Fruit fly (Drosophila melanogaster): Measurements from ENCODE around the gene CG13066.

Gene CG13066

DNA sequence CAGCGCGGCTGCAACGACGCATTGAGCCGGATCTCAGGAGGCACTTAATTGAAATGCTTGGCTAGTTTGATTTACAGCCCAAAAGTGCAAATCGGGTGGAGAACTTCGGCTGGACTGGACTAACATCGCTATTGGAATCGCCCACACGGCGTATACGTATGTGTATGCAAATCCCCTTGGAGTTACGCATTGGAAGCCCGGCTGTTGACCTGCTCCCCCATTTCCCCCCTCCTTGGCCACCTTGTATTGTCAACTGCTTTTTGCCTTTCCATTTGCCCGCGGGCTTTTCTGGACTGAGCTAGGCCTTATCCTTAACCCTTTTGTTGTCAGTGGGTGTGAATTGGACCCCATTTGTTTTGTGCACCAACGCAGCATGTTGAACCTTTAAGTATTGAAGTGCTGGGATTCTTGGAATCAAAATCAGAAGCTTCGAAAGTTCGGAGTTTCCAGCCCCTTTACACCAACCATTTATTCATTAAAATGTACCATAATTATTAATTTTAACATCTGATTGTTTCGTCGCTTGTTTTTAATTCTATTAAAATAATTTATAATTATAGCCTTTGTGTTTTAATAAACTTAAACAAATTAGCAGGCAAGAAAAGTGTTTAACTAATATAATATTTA lies 2.8 kb downstream of the CG13066 start:
- TF ChIP-seq CG8119 (GFP tag; IDR thresholded peaks at IDR 0.05) (no peak), svp (GFP tag) (peak; percentile 17), CG6808 (GFP tag; optimal IDR thresholded peaks at IDR 0.05) (peak; percentile 44), CG32006 (GFP tag; optimal IDR thresholded peaks at IDR 0.05) (peak; percentile 20), spab (GFP tag; optimal IDR thresholded peaks at IDR 0.05) (peak; percentile 16), fd59A (GFP tag; optimal IDR thresholded peaks at IDR 0.05) (peak; percentile 9), CG10669 (GFP tag; optimal IDR thresholded peaks at IDR 0.05) (peak; percentile 6), vri (GFP tag; optimal IDR thresholded peaks at IDR 0.05) (no peak), fkh (GFP tag; optimal IDR thresholded peaks at IDR 0.05) (no peak), CG3032 (tag; optimal IDR thresholded peaks at IDR 0.05) (peak; percentile 51), Ets96B (tag; optimal IDR thresholded peaks at IDR 0.05) (peak; percentile 37), Smox (GFP tag; optimal IDR thresholded peaks at IDR 0.05) (no peak), CG8319 (GFP tag; optimal IDR thresholded peaks at IDR 0.05) (no peak), Eip78C (GFP tag) (peak; percentile 68), Blimp-1 (GFP tag; optimal IDR thresholded peaks at IDR 0.05) (no peak), acj6 (GFP tag; optimal IDR thresholded peaks at IDR 0.05) (no peak)

DNA sequence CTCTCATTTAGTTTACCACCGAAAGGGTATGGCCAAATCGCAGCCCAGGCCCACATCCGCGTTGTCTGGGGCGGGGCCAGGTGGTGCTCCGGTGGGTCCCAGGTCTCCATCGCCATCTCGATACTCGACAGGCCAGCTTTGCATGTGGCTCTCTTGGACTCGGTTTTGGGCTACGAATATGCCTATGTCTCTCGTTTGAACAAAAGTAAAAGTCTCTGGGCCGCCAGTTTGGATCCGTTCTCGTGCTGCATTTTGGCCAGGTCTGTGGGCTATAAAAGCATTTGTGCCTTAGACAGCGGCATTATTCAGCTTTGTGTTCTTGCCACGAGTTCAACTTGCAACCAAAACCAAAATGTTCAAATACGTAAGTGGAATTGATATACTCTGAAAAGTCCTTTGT lies 4.4 kb downstream of the CG13066 start, which contains the start of gene CG13065:
CG13065 (plus strand) TSS at position 301 of the 400 bp plus-strand sequence.
- TF ChIP-seq svp (GFP tag) (no peak), CG1621 (tag; optimal IDR thresholded peaks at IDR 0.05) (no peak), CG6276 (GFP tag; optimal IDR thresholded peaks at IDR 0.05) (no peak)

dm6 chr3L:16279171-16279570 lies 6.5 kb downstream of the CG13066 start, which contains the start of gene CG13050:
CG13050 (minus strand) TSS chr3L:16279271.
- no peak for TF ChIP-seq dsx (GFP tag; optimal IDR thresholded peaks at IDR 0.05; ENCODE audit: poor library complexity, severe bottlenecking)
- TF ChIP-seq topi (GFP tag; optimal IDR thresholded peaks at IDR 0.05) = no peak
- no peak for TF ChIP-seq acj6 (GFP tag; optimal IDR thresholded peaks at IDR 0.05)
- no peak for TF ChIP-seq CG6792 (GFP tag; optimal IDR thresholded peaks at IDR 0.05)
- no peak for TF ChIP-seq Blimp-1 (GFP tag; optimal IDR thresholded peaks at IDR 0.05)
- no peak for TF ChIP-seq fkh (GFP tag; optimal IDR thresholded peaks at IDR 0.05)
- no peak for TF ChIP-seq Ets96B (tag; optimal IDR thresholded peaks at IDR 0.05)
- no peak for TF ChIP-seq Sox14 (GFP tag; optimal IDR thresholded peaks at IDR 0.05)
- no peak for TF ChIP-seq CG16779 (tag; optimal IDR thresholded peaks at IDR 0.05)
- TF ChIP-seq CG15336 (GFP tag; IDR thresholded peaks at IDR 0.05) = no peak
- TF ChIP-seq Hr4 (GFP tag; optimal IDR thresholded peaks at IDR 0.05) = no peak
- no peak for TF ChIP-seq CG32006 (GFP tag; optimal IDR thresholded peaks at IDR 0.05)
- no peak for TF ChIP-seq CG4318 (GFP tag; optimal IDR thresholded peaks at IDR 0.05)
- no peak for TF ChIP-seq pdm3 (GFP tag; optimal IDR thresholded peaks at IDR 0.05)
- TF ChIP-seq Eip75B (GFP tag; optimal IDR thresholded peaks at IDR 0.05) = no peak
- no peak for TF ChIP-seq CG9139 (GFP tag; optimal IDR thresholded peaks at IDR 0.05)
- no peak for TF ChIP-seq Lpt (GFP tag; optimal IDR thresholded peaks at IDR 0.05)
- no peak for TF ChIP-seq CG7368 (GFP tag; optimal IDR thresholded peaks at IDR 0.05)
- no peak for TF ChIP-seq CG6808 (GFP tag; optimal IDR thresholded peaks at IDR 0.05)

dm6 chr3L:16279987-16280454 lies 7.3 kb downstream of the CG13066 start, which contains the start of gene CG13064:
CG13064 (plus strand) TSS chr3L:16280404.
- TF ChIP-seq svp (GFP tag) (no peak), Eip78C (GFP tag) (peak; percentile 53), CG8632 (GFP tag; optimal IDR thresholded peaks at IDR 0.05) (no peak), Hr4 (GFP tag; optimal IDR thresholded peaks at IDR 0.05) (no peak), salr (GFP tag; optimal IDR thresholded peaks at IDR 0.05) (no peak), Eip75B (GFP tag; optimal IDR thresholded peaks at IDR 0.05) (peak; percentile 47), ss (GFP tag; optimal IDR thresholded peaks at IDR 0.05) (peak in 1 of 2 experiments; percentile 63), CG11902 (GFP tag; optimal IDR thresholded peaks at IDR 0.05) (no peak), dsx (GFP tag; optimal IDR thresholded peaks at IDR 0.05; ENCODE audit: poor library complexity, severe bottlenecking) (peak; percentile 55), Ets96B (tag; optimal IDR thresholded peaks at IDR 0.05) (no peak), Sox102F (GFP tag; optimal IDR thresholded peaks at IDR 0.05) (peak; percentile 19), Sox14 (GFP tag; optimal IDR thresholded peaks at IDR 0.05) (no peak), Lpt (GFP tag; optimal IDR thresholded peaks at IDR 0.05) (peak; percentile 8)

Measured in whole organism, prepupa.